Fruit fly (Drosophila melanogaster) whole organism, embryonic: Measurements from ENCODE around the gene CG14273.

Experiments
- Bgb ChIP-seq: fragments of 200-800 bp; sonication (Bioruptor generic); IDR thresholded peaks from 2 replicates; pipeline ENCODE4 v1.3.6; 2022; ENCODE audit warnings: missing biosample characterization, missing genetic modification characterization; ENCODE audit not compliant: partially characterized antibody
- CG10209 ChIP-seq: fragments of 200-800 bp; sonication (Bioruptor generic); optimal IDR thresholded peaks from 3 replicates; lab custom pipeline; 2017; ENCODE audit warnings: missing biosample characterization, mild to moderate bottlenecking, missing genetic modification characterization, missing genetic modification reagents
- CG10321 ChIP-seq: fragments of 200-800 bp; sonication (Bioruptor generic); IDR thresholded peaks from 2 replicates; pipeline ENCODE4 v1.3.6; 2022; ENCODE audit warnings: missing biosample characterization, missing genetic modification characterization
- CG10565 ChIP-seq: fragments of 200-800 bp; sonication (Bioruptor generic); optimal IDR thresholded peaks from 3 replicates; lab custom pipeline; 2016; ENCODE audit warnings: missing biosample characterization, mild to moderate bottlenecking, missing genetic modification characterization
- CG14441 ChIP-seq: fragments of 200-800 bp; sonication (Bioruptor generic); IDR thresholded peaks from 2 replicates; pipeline ENCODE4 v1.3.6; 2022; ENCODE audit warnings: missing biosample characterization, missing genetic modification characterization
- CG14965 ChIP-seq: fragments of 200-800 bp; sonication (Bioruptor generic); optimal IDR thresholded peaks from 2 replicates; lab custom pipeline; 2016; ENCODE audit warnings: missing biosample characterization, missing genetic modification characterization, borderline replicate concordance
- CG1603 ChIP-seq: fragments of 200-800 bp; sonication (Bioruptor generic); optimal IDR thresholded peaks from 2 replicates; lab custom pipeline; 2019; ENCODE audit warnings: missing biosample characterization, mild to moderate bottlenecking, missing genetic modification characterization, moderate library complexity
- CG17385 ChIP-seq: fragments of 200-800 bp; sonication (Bioruptor generic); optimal IDR thresholded peaks from 3 replicates; lab custom pipeline; 2018; ENCODE audit warnings: missing biosample characterization, mild to moderate bottlenecking, missing genetic modification characterization
- CG18476 ChIP-seq: fragments of 200-800 bp; sonication (Bioruptor generic); optimal IDR thresholded peaks from 2 replicates; lab custom pipeline; 2016; ENCODE audit warnings: missing biosample characterization, mild to moderate bottlenecking, missing genetic modification characterization
- CG18599 ChIP-seq: fragments of 200-800 bp; sonication (Bioruptor generic); optimal IDR thresholded peaks from 3 replicates; lab custom pipeline; 2017; ENCODE audit warnings: missing biosample characterization, missing genetic modification characterization, mild to moderate bottlenecking, moderate library complexity, missing genetic modification reagents
- CG2678 ChIP-seq: fragments of 200-800 bp; sonication (Bioruptor generic); optimal IDR thresholded peaks from 3 replicates; lab custom pipeline; 2019; ENCODE audit warnings: missing biosample characterization, mild to moderate bottlenecking, missing genetic modification characterization, moderate library complexity
- CG3281 ChIP-seq: fragments of 200-800 bp; sonication (Bioruptor generic); optimal IDR thresholded peaks from 3 replicates; lab custom pipeline; 2017; ENCODE audit warnings: missing biosample characterization, mild to moderate bottlenecking, missing genetic modification characterization
- CG4404 ChIP-seq: fragments of 200-800 bp; sonication (Bioruptor generic); IDR thresholded peaks from 2 replicates; pipeline ENCODE4 v1.3.6; 2022; ENCODE audit warnings: missing biosample characterization, missing genetic modification characterization
- CG5953 ChIP-seq: fragments of 200-800 bp; sonication (Bioruptor generic); IDR thresholded peaks from 2 replicates; pipeline ENCODE4 v1.3.6; 2022; ENCODE audit warnings: missing biosample characterization, missing genetic modification characterization
- CG6654 ChIP-seq: fragments of 200-800 bp; sonication (Bioruptor generic); optimal IDR thresholded peaks from 2 replicates; lab custom pipeline; 2017; ENCODE audit warnings: missing biosample characterization, mild to moderate bottlenecking, missing genetic modification characterization
- CG6791 ChIP-seq: fragments of 200-800 bp; sonication (Bioruptor generic); IDR thresholded peaks from 3 replicates; pipeline ENCODE4 v1.3.6; 2022; ENCODE audit warnings: missing biosample characterization, missing genetic modification characterization; ENCODE audit not compliant: partially characterized antibody
- CG6854 ChIP-seq: fragments of 200-800 bp; sonication (Bioruptor generic); optimal IDR thresholded peaks from 3 replicates; lab custom pipeline; 2017; ENCODE audit warnings: missing biosample characterization, mild to moderate bottlenecking, missing genetic modification characterization
- CG7745 ChIP-seq: fragments of 200-800 bp; sonication (Bioruptor generic); optimal IDR thresholded peaks from 2 replicates; lab custom pipeline; 2018; ENCODE audit warnings: missing biosample characterization, mild to moderate bottlenecking, missing genetic modification characterization, moderate library complexity
- CG8944 ChIP-seq: fragments of 200-800 bp; sonication (Bioruptor generic); optimal IDR thresholded peaks from 3 replicates; lab custom pipeline; 2016; ENCODE audit warnings: missing biosample characterization, missing genetic modification characterization
- D19B ChIP-seq: fragments of 200-800 bp; sonication (Bioruptor generic); optimal IDR thresholded peaks from 2 replicates; lab custom pipeline; 2017; ENCODE audit warnings: missing biosample characterization, mild to moderate bottlenecking, missing genetic modification characterization
- Dek ChIP-seq: fragments of 200-800 bp; sonication (Bioruptor generic); optimal IDR thresholded peaks from 3 replicates; lab custom pipeline; 2019; ENCODE audit warnings: missing biosample characterization, mild to moderate bottlenecking, missing genetic modification characterization, moderate library complexity
- Dip2 ChIP-seq: fragments of 200-800 bp; sonication (Bioruptor generic); IDR thresholded peaks from 2 replicates; pipeline ENCODE4 v1.3.6; 2022; ENCODE audit warnings: missing biosample characterization, missing genetic modification characterization
- Hand ChIP-seq: fragments of 200-800 bp; sonication (Bioruptor generic); optimal IDR thresholded peaks from 2 replicates; lab custom pipeline; 2017; ENCODE audit warnings: mild to moderate bottlenecking, missing biosample characterization, missing genetic modification reagents, missing genetic modification characterization
- Lpt ChIP-seq: fragments of >200 bp; optimal IDR thresholded peaks from 2 replicates; lab custom pipeline; 2018; ENCODE audit warnings: missing biosample characterization, missing genetic modification characterization
- MESR4 ChIP-seq: fragments of 200-800 bp; sonication (Bioruptor generic); optimal IDR thresholded peaks from 2 replicates; lab custom pipeline; 2018; ENCODE audit warnings: missing biosample characterization, mild to moderate bottlenecking, missing genetic modification characterization, moderate library complexity
- NC2α ChIP-seq: fragments of 200-800 bp; sonication (Bioruptor generic); optimal IDR thresholded peaks from 2 replicates; lab custom pipeline; 2016; ENCODE audit warnings: missing biosample characterization, missing genetic modification characterization
- NfI ChIP-seq: fragments of 200-800 bp; sonication (Bioruptor generic); optimal IDR thresholded peaks from 3 replicates; lab custom pipeline; 2018; ENCODE audit warnings: missing biosample characterization, mild to moderate bottlenecking, missing genetic modification characterization, moderate library complexity
- Ravus ChIP-seq: fragments of 200-800 bp; sonication (Bioruptor generic); IDR thresholded peaks from 2 replicates; pipeline ENCODE4 v1.3.6; 2022; ENCODE audit warnings: missing biosample characterization, missing genetic modification characterization
- Sry-δ ChIP-seq: fragments of 200-800 bp; sonication (Bioruptor generic); optimal IDR thresholded peaks from 2 replicates; lab custom pipeline; 2016; ENCODE audit warnings: missing biosample characterization, missing genetic modification characterization
- ase ChIP-seq: fragments of 200-800 bp; sonication (Bioruptor generic); IDR thresholded peaks from 3 replicates; pipeline ENCODE4 v1.3.6; 2022; ENCODE audit warnings: missing biosample characterization, missing genetic modification characterization
- ash1 ChIP-seq: fragments of 200-800 bp; sonication (Bioruptor generic); optimal IDR thresholded peaks from 2 replicates; lab custom pipeline; 2018; ENCODE audit warnings: missing biosample characterization, mild to moderate bottlenecking, missing genetic modification characterization
- bowl ChIP-seq: fragments of 200-800 bp; sonication (Bioruptor generic); IDR thresholded peaks from 2 replicates; pipeline ENCODE4 v1.3.6; 2022; ENCODE audit warnings: missing biosample characterization, missing genetic modification characterization
- bsh ChIP-seq, 2 experiments: fragments of 200-800 bp; sonication (Bioruptor generic); optimal IDR thresholded peaks; 2 replicates each; lab custom pipeline; 2017 to 2018; ENCODE audit warnings: mild to moderate bottlenecking in 2 of 2, missing biosample characterization in 2 of 2, missing genetic modification characterization in 2 of 2, moderate library complexity in 1 of 2
- dm ChIP-seq: fragments of 200-800 bp; sonication (Bioruptor generic); optimal IDR thresholded peaks from 3 replicates; lab custom pipeline; 2016; ENCODE audit warnings: missing biosample characterization, missing genetic modification characterization
- fru ChIP-seq: fragments of >200 bp; optimal IDR thresholded peaks from 2 replicates; lab custom pipeline; 2017
- gsb ChIP-seq: fragments of 200-800 bp; sonication (Bioruptor generic); IDR thresholded peaks from 2 replicates; pipeline ENCODE4 v1.3.6; 2022; ENCODE audit warnings: missing biosample characterization, missing genetic modification characterization
- hb ChIP-seq: fragments of 200-800 bp; sonication (Bioruptor generic); IDR thresholded peaks from 3 replicates; pipeline ENCODE4 v1.3.6; 2022; ENCODE audit warnings: missing biosample characterization, missing genetic modification characterization; ENCODE audit not compliant: partially characterized antibody
- lilli ChIP-seq: fragments of 200-800 bp; sonication (Bioruptor generic); optimal IDR thresholded peaks from 3 replicates; lab custom pipeline; 2016; ENCODE audit warnings: missing biosample characterization, missing genetic modification characterization
- lmd ChIP-seq: fragments of 200-800 bp; sonication (Bioruptor generic); IDR thresholded peaks from 2 replicates; pipeline ENCODE4 v1.3.6; 2022; ENCODE audit warnings: missing biosample characterization, missing genetic modification characterization
- nerfin-2 ChIP-seq: fragments of 200-800 bp; sonication (Bioruptor generic); IDR thresholded peaks from 2 replicates; pipeline ENCODE4 v1.3.6; 2022; ENCODE audit warnings: missing biosample characterization, missing genetic modification characterization; ENCODE audit not compliant: partially characterized antibody
- odd ChIP-seq: fragments of 200-800 bp; sonication (Bioruptor generic); optimal IDR thresholded peaks from 2 replicates; lab custom pipeline; 2017; ENCODE audit warnings: missing biosample characterization, mild to moderate bottlenecking, missing genetic modification characterization
- onecut ChIP-seq: fragments of 200-800 bp; sonication (Bioruptor generic); IDR thresholded peaks from 2 replicates; pipeline ENCODE4 v1.3.6; 2022; ENCODE audit warnings: missing biosample characterization, missing genetic modification characterization
- p53 ChIP-seq: fragments of 200-800 bp; sonication (Bioruptor generic); optimal IDR thresholded peaks from 2 replicates; lab custom pipeline; 2016; ENCODE audit warnings: missing biosample characterization, missing genetic modification characterization
- pnt ChIP-seq: fragments of 200-800 bp; sonication (Bioruptor generic); optimal IDR thresholded peaks from 3 replicates; lab custom pipeline; 2016; ENCODE audit warnings: missing biosample characterization, missing genetic modification characterization
- rib ChIP-seq: fragments of 200-800 bp; sonication (Bioruptor generic); IDR thresholded peaks from 2 replicates; pipeline ENCODE4 v1.3.6; 2022; ENCODE audit warnings: missing biosample characterization, missing genetic modification characterization
- sens ChIP-seq: fragments of 200-800 bp; sonication (Bioruptor generic); peaks from one replicate; lab custom pipeline; 2016; ENCODE audit warnings: missing biosample characterization, missing genetic modification characterization
- slbo ChIP-seq: fragments of 200-800 bp; sonication (Bioruptor generic); IDR thresholded peaks from 2 replicates; pipeline ENCODE4 v1.3.6; 2022; ENCODE audit warnings: missing biosample characterization, missing genetic modification characterization
- tgo ChIP-seq: fragments of 200-800 bp; sonication (Bioruptor generic); IDR thresholded peaks from 3 replicates; pipeline ENCODE4 v1.3.6; 2022; ENCODE audit warnings: missing biosample characterization, missing genetic modification characterization
- vvl ChIP-seq: fragments of 200-800 bp; sonication (Bioruptor generic); IDR thresholded peaks from 2 replicates; pipeline ENCODE4 v1.3.6; 2022; ENCODE audit warnings: missing biosample characterization, missing genetic modification characterization
- wek ChIP-seq: fragments of 200-800 bp; sonication (Bioruptor generic); optimal IDR thresholded peaks from 3 replicates; lab custom pipeline; 2018; ENCODE audit warnings: missing biosample characterization, mild to moderate bottlenecking, missing genetic modification characterization, moderate library complexity

The CG14273 gene

dm6 chr2L:8305409-8305808, 37.1 kb upstream of the CG14273 start, which contains the start of gene CG7840 (continued):
- TF ChIP-seq Sry-δ, result peak; percentile 83
- TF ChIP-seq CG3281 (GFP tag; lab: Kevin White, UChicago), result no peak
- TF ChIP-seq CG10209 (GFP tag; lab: Kevin White, UChicago), result no peak
- peak; percentile 92 for TF ChIP-seq Bgb (GFP tag; lab: Robert Waterston, UW)
- no peak for TF ChIP-seq gsb
- TF ChIP-seq wek (GFP tag; lab: Kevin White, UChicago), result no peak
- no peak for TF ChIP-seq CG2678 (tag; lab: Kevin White, UChicago)
- TF ChIP-seq slbo (GFP tag; lab: Robert Waterston, UW), result no peak
- TF ChIP-seq Dip2 (GFP tag; lab: Robert Waterston, UW), result no peak
- no peak for TF ChIP-seq Ravus (GFP tag; lab: Robert Waterston, UW)
- no peak for TF ChIP-seq CG18476
- TF ChIP-seq p53 (GFP tag; lab: Kevin White, UChicago), result no peak
- TF ChIP-seq CG1603 (tag; lab: Kevin White, UChicago), result no peak
- no peak for TF ChIP-seq Lpt (GFP tag; lab: Kevin White, UChicago)
- peak; percentile 45 for TF ChIP-seq vvl (GFP tag; lab: Robert Waterston, UW)
- TF ChIP-seq CG6791 (GFP tag; lab: Robert Waterston, UW), result peak; percentile 93

dm6 chr2L:8307817-8308551, 34.5 kb upstream of the CG14273 start, which contains the start of the genes Ostgamma and Mettl14:
Gene Ostgamma, minus strand, starts transcription at chr2L:8308192.
Gene Mettl14, plus strand, starts transcription at chr2L:8308427.
- TF ChIP-seq CG5953 (GFP tag; lab: Robert Waterston, UW), result no peak
- TF ChIP-seq CG8944 (GFP tag; lab: Kevin White, UChicago), result no peak
- TF ChIP-seq fru (lab: Kevin White, UChicago), result no peak
- no peak for TF ChIP-seq wek (GFP tag; lab: Kevin White, UChicago)
- TF ChIP-seq nerfin-2 (GFP tag; lab: Robert Waterston, UW), result no peak
- TF ChIP-seq onecut (GFP tag; lab: Robert Waterston, UW), result no peak
- TF ChIP-seq CG6854 (GFP tag; lab: Kevin White, UChicago), result no peak
- peak; percentile 18 for TF ChIP-seq CG17385
- TF ChIP-seq lmd (GFP tag; lab: Robert Waterston, UW), result no peak
- TF ChIP-seq bsh (GFP tag; optimal IDR thresholded peaks at IDR 0.05; lab: Kevin White, UChicago), result no peak
- no peak for TF ChIP-seq CG14965 (GFP tag; lab: Kevin White, UChicago)
- TF ChIP-seq bowl (GFP tag; lab: Robert Waterston, UW), result no peak
- no peak for TF ChIP-seq pnt (GFP tag; lab: Kevin White, UChicago)
- TF ChIP-seq NfI (GFP tag; lab: Kevin White, UChicago), result no peak
- TF ChIP-seq rib (GFP tag; lab: Robert Waterston, UW), result no peak
- peak; percentile 9 for TF ChIP-seq dm
- no peak for TF ChIP-seq CG18599 (GFP tag; lab: Kevin White, UChicago)
- no peak for TF ChIP-seq Hand (GFP tag; lab: Kevin White, UChicago)
- TF ChIP-seq CG10565 (GFP tag; lab: Kevin White, UChicago), result no peak
- no peak for TF ChIP-seq CG4404
- TF ChIP-seq CG10321 (GFP tag; lab: Robert Waterston, UW), result no peak
- no peak for TF ChIP-seq NC2α (GFP tag; lab: Kevin White, UChicago)
- TF ChIP-seq CG14441 (GFP tag; lab: Robert Waterston, UW), result no peak
- TF ChIP-seq odd, result no peak
- no peak for TF ChIP-seq CG6654
- no peak for TF ChIP-seq ash1 (GFP tag; lab: Kevin White, UChicago)
- peak; percentile 19 for TF ChIP-seq sens (GFP tag; lab: Kevin White, UChicago)
- peak; percentile 55 for TF ChIP-seq MESR4 (GFP tag; lab: Kevin White, UChicago)
- no peak for TF ChIP-seq hb (GFP tag; lab: Robert Waterston, UW)
- no peak for TF ChIP-seq CG7745 (tag; lab: Kevin White, UChicago)
- TF ChIP-seq Dek (tag; lab: Kevin White, UChicago), result no peak
- peak; percentile 38 for TF ChIP-seq lilli (GFP tag; lab: Kevin White, UChicago)
- TF ChIP-seq D19B (GFP tag; lab: Kevin White, UChicago), result no peak
- no peak for TF ChIP-seq ase
- TF ChIP-seq tgo, result no peak
